Worm (Caenorhabditis elegans) whole organism, midembryonic: ENCODE results near the gene F19G12.4.

Experiments used
- T22C8.4 ChIP-seq: fragments of 200-800 bp; sonication (Bioruptor generic); IDR thresholded peaks from 2 replicates; pipeline ENCODE4 v1.3.6; 2022; ENCODE audit warnings: missing genetic modification characterization, missing compliant biosample characterization
- cog-1 ChIP-seq: sonication (generic microtip); optimal IDR thresholded peaks from 2 replicates; lab custom pipeline; 2016; ENCODE audit warnings: missing genetic modification characterization, missing compliant biosample characterization
- flt-1 ChIP-seq: fragments of 200-800 bp; sonication (Bioruptor generic); IDR thresholded peaks from 2 replicates; pipeline ENCODE4 v1.3.6; 2022; ENCODE audit warnings: missing genetic modification characterization, missing compliant biosample characterization
- klf-2 ChIP-seq: fragments of 200-800 bp; sonication (Bioruptor generic); conservative IDR thresholded peaks from 2 replicates; pipeline ENCODE4 v1.3.6; 2022; ENCODE audit warnings: missing genetic modification reagents, missing genetic modification characterization, missing compliant biosample characterization
- med-1 ChIP-seq: sonication (generic microtip); optimal IDR thresholded peaks from 2 replicates; lab custom pipeline; 2017; ENCODE audit warnings: missing genetic modification characterization, mild to moderate bottlenecking, missing compliant biosample characterization, antibody characterized with exemption, missing genetic modification reagents; ENCODE audit not compliant: insufficient read depth
- ref-1 ChIP-seq: fragments of 200-800 bp; sonication (Bioruptor generic); conservative IDR thresholded peaks from 2 replicates; pipeline ENCODE4 v1.3.6; 2022; ENCODE audit warnings: missing genetic modification reagents, missing genetic modification characterization, missing compliant biosample characterization
- tab-1 ChIP-seq: fragments of 200-800 bp; sonication (Bioruptor generic); IDR thresholded peaks from 2 replicates; pipeline ENCODE4 v1.3.6; 2022; ENCODE audit warnings: missing genetic modification characterization, missing compliant biosample characterization
- ztf-23 ChIP-seq: fragments of 200-800 bp; sonication (Bioruptor generic); IDR thresholded peaks from 2 replicates; pipeline ENCODE4 v1.3.6; 2022; ENCODE audit warnings: missing genetic modification reagents, missing genetic modification characterization, missing compliant biosample characterization
- ztf-29 ChIP-seq: fragments of 200-800 bp; sonication (Bioruptor generic); IDR thresholded peaks from 2 replicates; pipeline ENCODE4 v1.3.6; 2022; ENCODE audit warnings: missing genetic modification reagents, missing genetic modification characterization, missing compliant biosample characterization

The F19G12.4 gene

DNA sequence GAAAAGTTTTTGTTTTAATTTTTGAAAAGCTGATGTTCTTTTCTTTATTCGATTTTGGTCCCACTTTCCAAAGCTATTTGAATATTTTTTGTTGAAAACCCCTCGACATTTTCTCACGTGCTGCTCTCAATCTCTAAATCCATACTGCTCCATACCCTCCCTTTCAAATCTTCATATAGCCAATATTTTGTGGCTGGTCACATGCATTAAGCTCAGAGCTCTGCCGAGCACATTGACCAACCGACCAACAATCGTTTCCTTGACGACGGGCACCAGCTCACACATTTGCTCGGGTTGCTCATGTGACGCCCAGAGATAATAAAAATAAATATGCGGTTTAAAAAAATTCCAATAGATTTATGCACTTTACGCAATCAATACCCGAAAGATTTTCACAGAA, 21.8 kb downstream of the F19G12.4 start:
- TF ChIP-seq cog-1 (tag; lab: Kevin White, UChicago) (no peak), tab-1 (GFP tag; lab: Robert Waterston, UW) (no peak), med-1 (GFP tag; lab: Kevin White, UChicago) (no peak)

ce11 chrX:1440161-1440560, 23.1 kb downstream of the F19G12.4 start, which contains the start of gene sedl-1:
Gene sedl-1 (minus strand): TSS chrX:1440261.
- TF ChIP-seq flt-1 (GFP tag; lab: Robert Waterston, UW), result no peak
- no peak for TF ChIP-seq tab-1 (GFP tag; lab: Robert Waterston, UW)
- TF ChIP-seq T22C8.4, result no peak
- no peak for TF ChIP-seq ztf-29 (GFP tag; lab: Robert Waterston, UW)

- peak; percentile 0 for TF ChIP-seq med-1 (GFP tag; lab: Kevin White, UChicago)
- TF ChIP-seq ztf-29 (GFP tag; lab: Robert Waterston, UW), result no peak
Observed at ce11 chrX:1441602-1442183, 24.6 kb downstream of the F19G12.4 start.

- TF ChIP-seq ztf-29 (GFP tag; lab: Robert Waterston, UW), result no peak
- no peak for TF ChIP-seq cog-1 (tag; lab: Kevin White, UChicago)
- TF ChIP-seq ztf-23, result 0 out of 2 replicates have a peak, but pooled peaks have one; percentile 4
- TF ChIP-seq med-1 (GFP tag; lab: Kevin White, UChicago), result no peak
- TF ChIP-seq klf-2, result no peak
Observed at ce11 chrX:1443556-1444243, 26.6 kb downstream of the F19G12.4 start.

- TF ChIP-seq cog-1 (tag; lab: Kevin White, UChicago) (no peak), flt-1 (GFP tag; lab: Robert Waterston, UW) (no peak), klf-2 (no peak), med-1 (GFP tag; lab: Kevin White, UChicago) (no peak), ztf-29 (GFP tag; lab: Robert Waterston, UW) (no peak), ref-1 (no peak), tab-1 (GFP tag; lab: Robert Waterston, UW) (no peak), T22C8.4 (no peak), ztf-23 (no peak)
Observed at ce11 chrX:1445696-1446095, 28.6 kb downstream of the F19G12.4 start.

DNA sequence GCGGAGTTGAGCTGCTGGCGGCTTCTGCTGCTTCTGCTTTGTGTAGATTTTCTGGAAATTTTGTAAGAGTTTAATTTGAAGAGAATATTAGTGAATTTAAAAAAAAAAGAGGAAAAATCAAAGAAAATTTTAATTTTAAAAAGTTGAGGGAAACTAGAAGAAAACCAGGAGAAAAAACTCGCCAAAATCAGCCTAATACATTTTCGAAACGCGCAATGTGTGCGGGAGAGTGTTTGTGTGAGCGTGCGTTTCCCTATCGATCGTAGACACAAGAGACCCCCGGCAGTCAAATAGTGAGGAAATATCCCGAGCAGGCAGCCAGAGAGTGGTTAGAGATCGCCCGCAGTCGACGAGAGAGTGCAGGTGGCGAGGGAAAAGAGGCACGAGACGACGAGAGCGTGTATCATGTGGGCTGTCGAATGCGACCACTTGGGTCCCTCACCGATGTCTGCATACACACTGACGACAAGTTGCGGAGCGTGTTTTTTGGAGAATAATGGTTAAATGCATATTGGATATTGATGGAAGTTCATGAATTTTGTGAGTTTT, 29.6 kb downstream of the F19G12.4 start, which contains the start of gene zfp-3:
Gene zfp-3, minus strand, starts transcription at position 51 of the 549 bp plus-strand sequence.
- peak; percentile 85 for TF ChIP-seq T22C8.4
- no peak for TF ChIP-seq klf-2
- TF ChIP-seq cog-1 (tag; lab: Kevin White, UChicago), result peak; percentile 86

- TF ChIP-seq T22C8.4 (0 out of 2 replicates have a peak, but pooled peaks have one; percentile 21), cog-1 (tag; lab: Kevin White, UChicago) (no peak), ref-1 (no peak), tab-1 (GFP tag; lab: Robert Waterston, UW) (no peak)
Observed at ce11 chrX:1450352-1450818, 33.3 kb downstream of the F19G12.4 start, which contains the start of gene W05H7.1. Gene W05H7.1 (plus strand): TSS chrX:1450768.

DNA sequence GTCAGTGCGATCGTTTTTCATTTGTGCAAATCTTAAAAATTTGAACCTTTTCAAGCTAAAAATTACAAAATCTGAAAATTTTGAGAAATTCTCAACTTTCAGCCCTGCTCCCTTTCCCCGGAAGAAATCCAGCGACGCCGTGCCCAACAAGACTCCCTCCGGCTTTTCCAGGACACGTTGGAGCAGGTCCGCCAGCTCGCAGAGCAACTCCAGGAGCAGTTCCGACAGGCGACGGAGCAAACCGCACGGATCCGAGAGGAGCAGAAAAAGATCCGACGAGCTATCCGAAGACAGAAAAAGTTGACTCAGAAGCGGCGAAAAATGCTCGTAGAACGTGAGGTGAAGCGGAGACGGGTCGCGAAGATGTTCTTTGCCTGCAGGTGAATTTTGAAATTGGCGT, 34.1 kb downstream of the F19G12.4 start:
- TF ChIP-seq ztf-23 (no peak), tab-1 (GFP tag; lab: Robert Waterston, UW) (0 out of 2 replicates have a peak, but pooled peaks have one; percentile 23)

DNA sequence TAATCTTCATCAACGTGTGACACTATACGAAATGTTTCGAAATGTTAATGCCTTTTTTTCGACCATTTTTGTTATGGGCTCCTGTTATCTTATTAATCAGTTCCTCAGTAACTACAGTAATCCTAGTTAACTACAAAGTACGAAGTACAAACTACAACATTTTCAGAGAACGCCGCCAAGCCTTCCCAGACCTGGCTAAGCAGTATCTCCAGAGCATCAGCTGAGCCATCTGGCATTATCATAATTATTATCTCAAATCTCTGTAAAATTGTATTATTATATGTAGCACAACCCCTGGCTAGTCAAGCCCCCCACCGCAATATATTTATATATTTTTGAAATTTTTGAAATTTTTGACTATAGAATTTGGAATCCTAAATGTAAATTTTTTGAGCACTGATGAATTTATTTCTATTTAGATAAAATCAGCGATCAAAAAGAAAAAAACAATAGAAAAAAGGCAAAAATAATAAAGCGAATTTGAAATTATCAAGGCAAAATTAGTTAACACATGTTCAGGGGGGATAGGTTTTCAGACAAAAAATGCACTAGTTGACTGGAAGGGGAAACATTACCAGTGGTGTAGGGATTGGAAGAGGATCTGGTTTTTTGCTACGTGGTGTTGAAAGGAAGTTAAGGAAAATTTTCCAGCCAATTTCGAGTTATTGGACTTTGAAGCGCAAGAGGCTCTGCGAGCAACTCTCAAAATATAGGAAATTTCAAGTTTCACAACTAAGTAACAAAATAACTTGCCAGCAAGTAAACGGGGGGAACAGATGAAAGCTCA, 34.9 kb downstream of the F19G12.4 start:
- TF ChIP-seq klf-2, result no peak
- TF ChIP-seq T22C8.4, result no peak
- no peak for TF ChIP-seq ref-1
- TF ChIP-seq flt-1 (GFP tag; lab: Robert Waterston, UW), result no peak
- no peak for TF ChIP-seq ztf-29 (GFP tag; lab: Robert Waterston, UW)
- no peak for TF ChIP-seq cog-1 (tag; lab: Kevin White, UChicago)
- no peak for TF ChIP-seq med-1 (GFP tag; lab: Kevin White, UChicago)
- no peak for TF ChIP-seq ztf-23
- no peak for TF ChIP-seq tab-1 (GFP tag; lab: Robert Waterston, UW)

- TF ChIP-seq T22C8.4, result no peak
- no peak for TF ChIP-seq ref-1
- TF ChIP-seq klf-2, result no peak
- no peak for TF ChIP-seq ztf-23
- TF ChIP-seq ztf-29 (GFP tag; lab: Robert Waterston, UW), result no peak
- no peak for TF ChIP-seq tab-1 (GFP tag; lab: Robert Waterston, UW)
- TF ChIP-seq cog-1 (tag; lab: Kevin White, UChicago), result no peak
- TF ChIP-seq flt-1 (GFP tag; lab: Robert Waterston, UW), result no peak
- TF ChIP-seq med-1 (GFP tag; lab: Kevin White, UChicago), result no peak
Observed at ce11 chrX:1453770-1454169, 36.7 kb downstream of the F19G12.4 start, which contains the start of gene cebp-1. Gene cebp-1 (minus strand): TSS chrX:1453868.
